Worm (Caenorhabditis elegans): ENCODE results near the gene syx-3.

The syx-3 gene

DNA sequence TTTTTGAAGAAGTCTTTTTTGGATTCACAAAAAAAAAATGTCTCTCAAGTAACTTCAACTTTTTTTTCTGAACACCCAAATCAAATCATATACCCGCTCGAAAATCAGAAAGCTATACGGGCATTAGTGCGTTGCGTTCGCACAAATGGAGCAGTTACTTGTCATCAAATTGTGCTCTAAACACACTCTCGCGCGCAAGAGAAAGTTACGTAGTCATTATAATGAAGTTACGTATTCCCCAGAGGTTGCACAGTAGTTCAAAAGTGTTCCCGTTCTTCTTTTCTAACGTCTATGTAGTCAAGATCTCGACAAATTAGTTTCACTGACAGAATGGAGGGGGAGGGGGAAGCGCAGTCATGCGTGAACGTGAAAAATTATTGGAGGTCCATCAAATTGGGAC, 27.3 kb upstream of the syx-3 start:
- TF ChIP-seq skn-1 (tag; optimal IDR thresholded peaks at IDR 0.05) (no peak), ceh-88 (GFP tag; IDR thresholded peaks at IDR 0.05) (no peak), mef-2 (tag; optimal IDR thresholded peaks at IDR 0.05) (no peak), mep-1 (tag; optimal IDR thresholded peaks at IDR 0.05) (no peak), unc-30 (tag; optimal IDR thresholded peaks at IDR 0.05) (no peak), ces-1 (GFP tag; optimal IDR thresholded peaks at IDR 0.05) (no peak), tlp-1 (tag; optimal IDR thresholded peaks at IDR 0.05) (no peak), fos-1 (tag; optimal IDR thresholded peaks at IDR 0.05) (no peak), unc-62 (GFP tag; optimal IDR thresholded peaks at IDR 0.05) (no peak), zip-4 (GFP tag; optimal IDR thresholded peaks at IDR 0.05) (no peak), lir-3 (tag; optimal IDR thresholded peaks at IDR 0.05; ENCODE audit: poor library complexity) (no peak), C34B4.2 (tag; optimal IDR thresholded peaks at IDR 0.05) (no peak), nhr-28 (tag; optimal IDR thresholded peaks at IDR 0.05) (no peak), lsy-2 (tag; optimal IDR thresholded peaks at IDR 0.05) (no peak), sup-37 (GFP tag; optimal IDR thresholded peaks at IDR 0.05) (no peak), nhr-20 (tag; optimal IDR thresholded peaks at IDR 0.05) (no peak)

DNA sequence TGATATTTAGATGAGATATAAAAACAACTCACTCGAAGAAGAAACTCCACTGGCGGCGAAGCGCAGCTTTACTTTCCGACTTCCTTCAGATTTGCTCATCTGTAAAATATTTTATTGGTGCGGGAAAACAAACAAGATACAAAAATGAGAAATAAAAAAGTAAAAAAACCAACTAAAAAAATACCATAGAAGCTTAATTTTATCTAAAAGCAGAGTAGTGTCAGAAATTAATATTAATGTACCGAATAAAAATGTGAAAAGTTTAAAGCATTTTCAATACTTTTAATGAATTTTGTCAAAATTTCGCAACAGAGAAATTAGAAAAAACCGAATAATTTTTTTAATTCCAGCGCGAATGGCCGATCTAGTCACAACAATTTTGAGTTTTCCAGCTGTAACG, 25.6 kb upstream of the syx-3 start, which contains the start of gene sto-2:
sto-2 (minus strand) TSS at position 101 of the 400 bp plus-strand sequence.
- TF ChIP-seq blmp-1 (tag; optimal IDR thresholded peaks at IDR 0.05): no peak
- TF ChIP-seq nhr-71 (tag; optimal IDR thresholded peaks at IDR 0.05): no peak
- TF ChIP-seq egl-27 (tag; optimal IDR thresholded peaks at IDR 0.05): no peak
- TF ChIP-seq alr-1 (tag; optimal IDR thresholded peaks at IDR 0.05; ENCODE audit: borderline replicate concordance): no peak
- no peak for TF ChIP-seq snu-23 (GFP tag; optimal IDR thresholded peaks at IDR 0.05)
- no peak for TF ChIP-seq ceh-88 (GFP tag; IDR thresholded peaks at IDR 0.05)
- TF ChIP-seq tbx-2 (tag; optimal IDR thresholded peaks at IDR 0.05): no peak
- TF ChIP-seq fkh-4 (tag; optimal IDR thresholded peaks at IDR 0.05; ENCODE audit: borderline replicate concordance): no peak
- no peak for TF ChIP-seq swsn-7 (tag; optimal IDR thresholded peaks at IDR 0.05)
- no peak for TF ChIP-seq mep-1 (tag; optimal IDR thresholded peaks at IDR 0.05)
- no peak for TF ChIP-seq dpl-1 (GFP tag; optimal IDR thresholded peaks at IDR 0.05)
- no peak for TF ChIP-seq unc-130 (tag; optimal IDR thresholded peaks at IDR 0.05)
- no peak for TF ChIP-seq C34B4.2 (tag; optimal IDR thresholded peaks at IDR 0.05)
- TF ChIP-seq efl-1 (optimal IDR thresholded peaks at IDR 0.05): no peak
- no peak for TF ChIP-seq efl-1 (GFP tag; optimal IDR thresholded peaks at IDR 0.05 in 1 of 2)
- TF ChIP-seq lsy-2 (tag; optimal IDR thresholded peaks at IDR 0.05): no peak
- no peak for TF ChIP-seq lin-39 (tag; optimal IDR thresholded peaks at IDR 0.05)

DNA sequence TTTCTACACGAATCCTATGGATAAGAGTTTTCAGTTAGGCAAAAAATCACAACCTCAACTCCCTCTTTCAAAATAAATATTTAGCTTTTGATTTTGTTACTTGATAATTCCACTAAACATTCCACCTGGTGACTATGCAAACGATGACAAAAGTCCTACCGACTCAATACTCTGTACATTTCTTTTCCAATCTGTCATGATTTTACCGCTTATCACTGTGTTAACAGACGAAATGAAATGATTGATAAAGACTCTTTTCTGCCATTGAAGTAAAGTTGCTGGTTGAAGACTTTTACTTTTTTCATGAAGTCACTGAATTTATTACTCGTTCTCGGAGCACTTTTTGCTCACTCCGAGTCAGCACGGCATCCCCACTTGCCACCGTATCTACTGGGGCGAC, 19.7 kb upstream of the syx-3 start, which contains the start of gene C26B9.5:
C26B9.5 (plus strand) TSS at position 244 of the 400 bp plus-strand sequence.
- TF ChIP-seq nhr-20 (tag; optimal IDR thresholded peaks at IDR 0.05) (no peak), hlh-17 (GFP tag; optimal IDR thresholded peaks at IDR 0.05; ENCODE audit: borderline replicate concordance) (no peak), unc-30 (tag; optimal IDR thresholded peaks at IDR 0.05) (no peak), C34B4.2 (tag; optimal IDR thresholded peaks at IDR 0.05) (no peak), nhr-11 (tag; optimal IDR thresholded peaks at IDR 0.05) (no peak), elt-2 (tag; optimal IDR thresholded peaks at IDR 0.05) (peak; percentile 37), pag-3 (tag; optimal IDR thresholded peaks at IDR 0.05; ENCODE audit: borderline replicate concordance, insufficient read depth) (no peak), tlp-1 (tag; optimal IDR thresholded peaks at IDR 0.05) (no peak), unc-86 (tag; optimal IDR thresholded peaks at IDR 0.05) (no peak)

DNA sequence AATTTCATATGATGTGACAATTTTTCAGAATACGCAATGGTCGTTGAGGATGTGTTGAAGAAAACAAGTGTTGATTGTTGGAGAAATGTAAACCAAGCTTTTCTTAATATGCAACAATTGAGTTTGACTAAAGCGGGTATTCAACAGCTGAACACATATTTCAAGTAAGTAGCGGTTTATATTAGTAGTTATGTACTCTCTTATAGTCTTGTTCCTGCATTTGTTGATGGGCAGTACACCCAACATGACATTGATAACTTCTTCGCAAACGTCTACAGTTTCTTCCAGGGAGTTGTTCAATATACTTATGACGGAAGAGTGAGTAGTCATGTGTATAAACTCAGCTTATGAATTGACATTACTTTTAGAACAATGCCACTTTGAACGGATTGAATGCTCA, 18.1 kb upstream of the syx-3 start:
- TF ChIP-seq snpc-4 (tag; optimal IDR thresholded peaks at IDR 0.05) (no peak), efl-1 (optimal IDR thresholded peaks at IDR 0.05) (no peak), efl-1 (GFP tag; optimal IDR thresholded peaks at IDR 0.05 in 1 of 2) (peak in 1 of 2 experiments; percentile 52), unc-30 (tag; optimal IDR thresholded peaks at IDR 0.05) (no peak), ceh-90 (tag; optimal IDR thresholded peaks at IDR 0.05) (no peak), sox-4 (tag; optimal IDR thresholded peaks at IDR 0.05) (no peak), nhr-85 (tag) (no peak)

All from whole organism, L1 larva.